Fruit fly (Drosophila melanogaster) whole organism, embryonic: ENCODE data around the gene CG4291.

Source experiments
- Blimp-1 ChIP-seq: fragments of 200-800 bp; sonication (Bioruptor generic); optimal IDR thresholded peaks from 3 replicates; lab custom pipeline; 2018; ENCODE audit warnings: missing biosample characterization, missing genetic modification characterization, mild to moderate bottlenecking, moderate library complexity, missing genetic modification reagents
- C15 ChIP-seq: fragments of 200-800 bp; sonication (Bioruptor generic); IDR thresholded peaks from 3 replicates; pipeline ENCODE4 v1.3.6; 2022; ENCODE audit warnings: missing biosample characterization, missing genetic modification characterization
- CG12236 ChIP-seq: fragments of 200-800 bp; sonication (Bioruptor generic); optimal IDR thresholded peaks from 2 replicates; lab custom pipeline; 2016; ENCODE audit warnings: missing biosample characterization, missing genetic modification characterization
- CG13624 ChIP-seq: fragments of 200-800 bp; sonication (Bioruptor generic); optimal IDR thresholded peaks from 2 replicates; lab custom pipeline; 2016; ENCODE audit warnings: missing biosample characterization, missing genetic modification characterization
- CG14441 ChIP-seq: fragments of 200-800 bp; sonication (Bioruptor generic); IDR thresholded peaks from 2 replicates; pipeline ENCODE4 v1.3.6; 2022; ENCODE audit warnings: missing biosample characterization, missing genetic modification characterization
- CG14710 ChIP-seq: fragments of 200-800 bp; sonication (Bioruptor generic); optimal IDR thresholded peaks from 3 replicates; lab custom pipeline; 2019; ENCODE audit warnings: missing biosample characterization, mild to moderate bottlenecking, missing genetic modification characterization, moderate library complexity
- CG15011 ChIP-seq: fragments of 200-800 bp; sonication (Bioruptor generic); optimal IDR thresholded peaks from 3 replicates; lab custom pipeline; 2018; ENCODE audit warnings: missing biosample characterization, mild to moderate bottlenecking, missing genetic modification characterization
- CG15514 ChIP-seq: fragments of 200-800 bp; sonication (Bioruptor generic); optimal IDR thresholded peaks from 3 replicates; lab custom pipeline; 2017; ENCODE audit warnings: missing biosample characterization, missing genetic modification characterization, mild to moderate bottlenecking, moderate library complexity, missing genetic modification reagents
- CG17361 ChIP-seq: fragments of 200-800 bp; sonication (Bioruptor generic); IDR thresholded peaks from 3 replicates; pipeline ENCODE4 v1.3.6; 2022; ENCODE audit warnings: missing biosample characterization, missing genetic modification characterization
- CG1832 ChIP-seq: fragments of 200-800 bp; sonication (Bioruptor generic); optimal IDR thresholded peaks from 2 replicates; lab custom pipeline; 2017; ENCODE audit warnings: missing biosample characterization, mild to moderate bottlenecking, missing genetic modification characterization, inconsistent platforms
- CG18619 ChIP-seq: fragments of 200-800 bp; sonication (Bioruptor generic); optimal IDR thresholded peaks from 3 replicates; lab custom pipeline; 2017; ENCODE audit warnings: missing biosample characterization, mild to moderate bottlenecking, missing genetic modification characterization
- CG3065 ChIP-seq: fragments of 200-800 bp; sonication (Bioruptor generic); optimal IDR thresholded peaks from 2 replicates; lab custom pipeline; 2016; ENCODE audit warnings: missing biosample characterization, missing genetic modification characterization
- CG4360 ChIP-seq: fragments of 200-800 bp; sonication (Bioruptor generic); IDR thresholded peaks from 2 replicates; pipeline ENCODE4 v1.3.6; 2022; ENCODE audit warnings: missing biosample characterization, missing genetic modification characterization
- CG6689 ChIP-seq: fragments of 200-800 bp; sonication (Bioruptor generic); IDR thresholded peaks from 2 replicates; pipeline ENCODE4 v1.3.6; 2022; ENCODE audit warnings: missing biosample characterization, missing genetic modification characterization
- CG9609 ChIP-seq: fragments of 200-800 bp; sonication (Bioruptor generic); optimal IDR thresholded peaks from 3 replicates; lab custom pipeline; 2016; ENCODE audit warnings: missing biosample characterization, missing genetic modification characterization
- D19B ChIP-seq: fragments of 200-800 bp; sonication (Bioruptor generic); optimal IDR thresholded peaks from 2 replicates; lab custom pipeline; 2017; ENCODE audit warnings: missing biosample characterization, mild to moderate bottlenecking, missing genetic modification characterization
- Fer1 ChIP-seq: fragments of 200-800 bp; sonication (Bioruptor generic); optimal IDR thresholded peaks from 2 replicates; lab custom pipeline; 2017; ENCODE audit warnings: missing biosample characterization, mild to moderate bottlenecking, missing genetic modification characterization
- HLH3B ChIP-seq: fragments of 200-800 bp; sonication (Bioruptor generic); IDR thresholded peaks from 2 replicates; pipeline ENCODE4 v1.3.6; 2022; ENCODE audit warnings: missing biosample characterization, missing genetic modification characterization
- HLH4C ChIP-seq: fragments of 200-800 bp; sonication (Bioruptor generic); IDR thresholded peaks from 3 replicates; pipeline ENCODE4 v1.3.6; 2022; ENCODE audit warnings: missing biosample characterization, missing genetic modification characterization; ENCODE audit not compliant: partially characterized antibody
- Hr3 ChIP-seq: fragments of 200-800 bp; sonication (Bioruptor generic); optimal IDR thresholded peaks from 3 replicates; lab custom pipeline; 2016; ENCODE audit warnings: missing biosample characterization, missing genetic modification characterization
- Lpt ChIP-seq: fragments of >200 bp; optimal IDR thresholded peaks from 2 replicates; lab custom pipeline; 2018; ENCODE audit warnings: missing biosample characterization, missing genetic modification characterization
- Mad ChIP-seq: fragments of 200-800 bp; sonication (Bioruptor generic); optimal IDR thresholded peaks from 2 replicates; lab custom pipeline; 2016; ENCODE audit warnings: missing biosample characterization, missing genetic modification characterization
- Mrtf ChIP-seq: fragments of 200-800 bp; sonication (Bioruptor generic); IDR thresholded peaks from 3 replicates; pipeline ENCODE4 v1.3.6; 2022; ENCODE audit warnings: missing biosample characterization, missing genetic modification characterization
- Neu2 ChIP-seq: fragments of 200-800 bp; sonication (Bioruptor generic); optimal IDR thresholded peaks from 3 replicates; lab custom pipeline; 2016; ENCODE audit warnings: missing biosample characterization, missing genetic modification characterization, borderline replicate concordance
- Oli ChIP-seq: fragments of 200-800 bp; sonication (Bioruptor generic); optimal IDR thresholded peaks from 2 replicates; lab custom pipeline; 2018; ENCODE audit warnings: missing biosample characterization, mild to moderate bottlenecking, missing genetic modification characterization, moderate library complexity
- Side ChIP-seq: fragments of 200-800 bp; sonication (Bioruptor generic); optimal IDR thresholded peaks from 2 replicates; lab custom pipeline; 2016; ENCODE audit warnings: missing biosample characterization, missing genetic modification characterization
- Taf1 ChIP-seq: fragments of 200-800 bp; sonication (Bioruptor generic); IDR thresholded peaks from 2 replicates; pipeline ENCODE4 v1.3.6; 2022; ENCODE audit warnings: missing biosample characterization, missing genetic modification characterization
- chm ChIP-seq: fragments of 200-800 bp; sonication (Bioruptor generic); IDR thresholded peaks from 2 replicates; pipeline ENCODE4 v1.3.6; 2022; ENCODE audit warnings: missing biosample characterization, missing genetic modification characterization
- corto ChIP-seq: fragments of 200-800 bp; sonication (Bioruptor generic); optimal IDR thresholded peaks from 2 replicates; lab custom pipeline; 2016; ENCODE audit warnings: missing biosample characterization, mild to moderate bottlenecking, missing genetic modification characterization, moderate library complexity
- dmrt11E ChIP-seq: fragments of 200-800 bp; sonication (Bioruptor generic); optimal IDR thresholded peaks from 3 replicates; lab custom pipeline; 2018; ENCODE audit warnings: missing biosample characterization, mild to moderate bottlenecking, missing genetic modification characterization, moderate library complexity
- dpn ChIP-seq, 2 experiments: fragments of 200-800 bp; sonication (Bioruptor generic); optimal IDR thresholded peaks; 3 replicates each; lab custom pipeline; 2016; ENCODE audit warnings: missing biosample characterization in 2 of 2, missing genetic modification characterization in 2 of 2
- fd64A ChIP-seq: fragments of 200-800 bp; sonication (Bioruptor generic); optimal IDR thresholded peaks from 3 replicates; lab custom pipeline; 2018; ENCODE audit warnings: missing biosample characterization, mild to moderate bottlenecking, missing genetic modification characterization
- gce ChIP-seq: fragments of 200-800 bp; sonication (Bioruptor generic); IDR thresholded peaks from 3 replicates; pipeline ENCODE4 v1.3.6; 2022; ENCODE audit warnings: missing biosample characterization, missing genetic modification characterization
- gcm ChIP-seq: fragments of 200-800 bp; sonication (Bioruptor generic); optimal IDR thresholded peaks from 2 replicates; lab custom pipeline; 2019; ENCODE audit warnings: missing biosample characterization, mild to moderate bottlenecking, missing genetic modification characterization, moderate library complexity
- ind ChIP-seq: fragments of 200-800 bp; sonication (Bioruptor generic); optimal IDR thresholded peaks from 3 replicates; lab custom pipeline; 2016; ENCODE audit warnings: missing biosample characterization, missing genetic modification characterization
- jing ChIP-seq: fragments of 200-800 bp; sonication (Bioruptor generic); optimal IDR thresholded peaks from 2 replicates; lab custom pipeline; 2018; ENCODE audit warnings: missing biosample characterization, mild to moderate bottlenecking, missing genetic modification characterization
- knrl ChIP-seq: fragments of 200-800 bp; sonication (Bioruptor generic); IDR thresholded peaks from 3 replicates; pipeline ENCODE4 v1.3.6; 2022; ENCODE audit warnings: missing biosample characterization, missing genetic modification characterization; ENCODE audit not compliant: partially characterized antibody
- nerfin-1 ChIP-seq: fragments of 200-800 bp; sonication (Bioruptor generic); optimal IDR thresholded peaks from 3 replicates; lab custom pipeline; 2019; ENCODE audit warnings: missing biosample characterization, mild to moderate bottlenecking, missing genetic modification characterization, moderate library complexity
- onecut ChIP-seq: fragments of 200-800 bp; sonication (Bioruptor generic); IDR thresholded peaks from 2 replicates; pipeline ENCODE4 v1.3.6; 2022; ENCODE audit warnings: missing biosample characterization, missing genetic modification characterization
- pb ChIP-seq: fragments of 200-800 bp; sonication (Bioruptor generic); optimal IDR thresholded peaks from 3 replicates; lab custom pipeline; 2016; ENCODE audit warnings: missing biosample characterization, missing genetic modification characterization
- prd ChIP-seq, 3 experiments: fragments of >200 bp in 2 of 3; fragments of 200-800 bp in 1 of 3; sonication (Bioruptor generic) in 1 of 3; optimal IDR thresholded peaks in 2 of 3; IDR thresholded peaks in 1 of 3; 2 replicates in 2 of 3; 3 replicates in 1 of 3; pipeline versions ENCODE4 v1.3.6 to Lab custom; 2017 to 2022; ENCODE audit warnings: missing biosample characterization in 1 of 3, missing genetic modification characterization in 1 of 3
- pros ChIP-seq: fragments of 200-800 bp; sonication (Bioruptor generic); optimal IDR thresholded peaks from 3 replicates; lab custom pipeline; 2019; ENCODE audit warnings: missing biosample characterization, mild to moderate bottlenecking, missing genetic modification characterization, moderate library complexity
- pum ChIP-seq: fragments of 200-800 bp; sonication (Bioruptor generic); optimal IDR thresholded peaks from 2 replicates; lab custom pipeline; 2016; ENCODE audit warnings: missing biosample characterization, missing genetic modification characterization
- shn ChIP-seq: fragments of 200-800 bp; sonication (Bioruptor generic); optimal IDR thresholded peaks from 3 replicates; lab custom pipeline; 2016; ENCODE audit warnings: missing biosample characterization, missing genetic modification characterization
- so ChIP-seq: fragments of 200-800 bp; sonication (Bioruptor generic); IDR thresholded peaks from 3 replicates; pipeline ENCODE4 v1.3.6; 2022; ENCODE audit warnings: missing biosample characterization, missing genetic modification characterization
- tna ChIP-seq: fragments of 200-800 bp; sonication (Bioruptor generic); IDR thresholded peaks from 2 replicates; pipeline ENCODE4 v1.3.6; 2022; ENCODE audit warnings: missing biosample characterization, missing genetic modification characterization; ENCODE audit not compliant: partially characterized antibody
- tx ChIP-seq: fragments of 200-800 bp; sonication (Bioruptor generic); optimal IDR thresholded peaks from 2 replicates; lab custom pipeline; 2016; ENCODE audit warnings: missing biosample characterization, missing genetic modification characterization
- vfl ChIP-seq: fragments of 200-800 bp; sonication (Bioruptor generic); optimal IDR thresholded peaks from 2 replicates; lab custom pipeline; 2016; ENCODE audit warnings: missing biosample characterization, missing genetic modification characterization
- zfh2 ChIP-seq: fragments of 200-800 bp; sonication (Bioruptor generic); optimal IDR thresholded peaks from 2 replicates; lab custom pipeline; 2016; ENCODE audit warnings: missing biosample characterization, missing genetic modification characterization

CG4291 gene

dm6 chr2L:856690-857488 lies 4.4 kb upstream of the CG4291 start (continued):
- TF ChIP-seq Fer1 (GFP tag; lab: Kevin White, UChicago) = peak; percentile 6
- peak; percentile 38 for TF ChIP-seq vfl (GFP tag; lab: Kevin White, UChicago)
- peak; percentile 18 for TF ChIP-seq zfh2 (GFP tag; lab: Kevin White, UChicago)
- peak; percentile 64 for TF ChIP-seq Side
- TF ChIP-seq CG12236 (GFP tag; lab: Kevin White, UChicago) = peak; percentile 12
- TF ChIP-seq dpn (GFP tag; optimal IDR thresholded peaks at IDR 0.05; lab: Kevin White, UChicago) = peak; percentile 59 to 78
- TF ChIP-seq chm (GFP tag; lab: Robert Waterston, UW) = peak; percentile 85
- TF ChIP-seq CG6689 (GFP tag; lab: Robert Waterston, UW) = peak; percentile 88
- TF ChIP-seq CG14441 (GFP tag; lab: Robert Waterston, UW) = peak; percentile 80
- peak; percentile 80 for TF ChIP-seq Blimp-1 (GFP tag; lab: Kevin White, UChicago)
- no peak for TF ChIP-seq Lpt (GFP tag; lab: Kevin White, UChicago)
- TF ChIP-seq jing (GFP tag; lab: Kevin White, UChicago) = peak; percentile 82
- TF ChIP-seq CG17361 (GFP tag; lab: Robert Waterston, UW) = peak; percentile 77
- peak; percentile 69 for TF ChIP-seq onecut
- TF ChIP-seq gce (GFP tag; lab: Robert Waterston, UW) = peak; percentile 79; the same call in 1 of the 3 replicates
- no peak for TF ChIP-seq pros
- peak; percentile 68 for TF ChIP-seq CG18619 (GFP tag; lab: Kevin White, UChicago)
- TF ChIP-seq C15 (GFP tag; lab: Robert Waterston, UW) = peak; percentile 53; the same call in 1 of the 3 replicates
- TF ChIP-seq Mad = peak; percentile 36
- TF ChIP-seq CG3065 = peak; percentile 34
- TF ChIP-seq tna (GFP tag; lab: Robert Waterston, UW) = no peak
- TF ChIP-seq D19B (GFP tag; lab: Kevin White, UChicago) = no peak
- peak; percentile 65 for TF ChIP-seq CG14710
- TF ChIP-seq fd64A (GFP tag; lab: Kevin White, UChicago) = peak; percentile 55
- peak; percentile 46 for TF ChIP-seq tx (GFP tag; lab: Kevin White, UChicago)
- peak; percentile 53; the same call in 1 of the 2 replicates for TF ChIP-seq Taf1
- TF ChIP-seq CG1832 (GFP tag; lab: Kevin White, UChicago) = no peak
- TF ChIP-seq pb (GFP tag; lab: Kevin White, UChicago) = peak; percentile 55
- TF ChIP-seq ind (GFP tag; lab: Kevin White, UChicago) = peak; percentile 80
- no peak for TF ChIP-seq CG4360 (GFP tag; lab: Robert Waterston, UW)
- peak; percentile 61 for TF ChIP-seq Hr3 (GFP tag; lab: Kevin White, UChicago)
- no peak for TF ChIP-seq HLH4C
- TF ChIP-seq nerfin-1 = peak; percentile 66
- peak; percentile 51 for TF ChIP-seq CG13624 (GFP tag; lab: Kevin White, UChicago)
- peak; percentile 90 for TF ChIP-seq HLH3B
- peak; percentile 23 for TF ChIP-seq CG15514 (GFP tag; lab: Kevin White, UChicago)
- TF ChIP-seq so (GFP tag; lab: Robert Waterston, UW) = peak; percentile 83
- TF ChIP-seq Mrtf = peak; percentile 71
- peak; percentile 78 for TF ChIP-seq gcm (GFP tag; lab: Kevin White, UChicago)
- no peak for TF ChIP-seq corto
- no peak for TF ChIP-seq prd (optimal IDR thresholded peaks at IDR 0.05; lab: Kevin White, UChicago)
- TF ChIP-seq prd (GFP tag; IDR thresholded peaks at IDR 0.05; lab: Robert Waterston, UW) = peak; percentile 89
- TF ChIP-seq Neu2 (GFP tag; lab: Kevin White, UChicago) = no peak
- peak; percentile 78 for TF ChIP-seq pum (GFP tag; lab: Kevin White, UChicago)
- TF ChIP-seq Oli = peak; percentile 79
- TF ChIP-seq dmrt11E (tag; lab: Kevin White, UChicago) = peak; percentile 77
- peak; percentile 47 for TF ChIP-seq shn
- TF ChIP-seq knrl (GFP tag; lab: Robert Waterston, UW) = no peak
- peak; percentile 60 for TF ChIP-seq CG15011 (GFP tag; lab: Kevin White, UChicago)
- TF ChIP-seq CG9609 (GFP tag; lab: Kevin White, UChicago) = peak; percentile 63
